Fruit fly (Drosophila melanogaster) whole organism, embryonic: ENCODE measurements around the gene Obp99d.
A peak's percentile ranks its signal among the peaks of the same experiment; 100 is the strongest.

Source experiments
- Antp ChIP-seq: fragments of 200-800 bp; sonication (Bioruptor generic); optimal IDR thresholded peaks from 3 replicates; lab custom pipeline; 2016; ENCODE audit warnings: missing biosample characterization, missing genetic modification characterization
- Bgb ChIP-seq: fragments of 200-800 bp; sonication (Bioruptor generic); IDR thresholded peaks from 2 replicates; pipeline ENCODE4 v1.3.6; 2022; ENCODE audit warnings: missing biosample characterization, missing genetic modification characterization; ENCODE audit not compliant: partially characterized antibody
- CG1024 ChIP-seq: fragments of 200-800 bp; sonication (Bioruptor generic); IDR thresholded peaks from 2 replicates; pipeline ENCODE4 v1.3.6; 2022; ENCODE audit warnings: missing biosample characterization, missing genetic modification characterization
- CG10979 ChIP-seq: fragments of 200-800 bp; sonication (Bioruptor generic); optimal IDR thresholded peaks from 2 replicates; lab custom pipeline; 2018; ENCODE audit warnings: missing biosample characterization, mild to moderate bottlenecking, missing genetic modification characterization, moderate library complexity
- CG12071 ChIP-seq: fragments of 200-800 bp; sonication (Bioruptor generic); optimal IDR thresholded peaks from 3 replicates; lab custom pipeline; 2018; ENCODE audit warnings: missing biosample characterization, mild to moderate bottlenecking, missing genetic modification characterization
- CG13123 ChIP-seq: fragments of 200-800 bp; sonication (Bioruptor generic); optimal IDR thresholded peaks from 2 replicates; lab custom pipeline; 2016; ENCODE audit warnings: missing biosample characterization, missing genetic modification characterization
- CG13287 ChIP-seq: fragments of 200-800 bp; sonication (Bioruptor generic); IDR thresholded peaks from 2 replicates; pipeline ENCODE4 v1.3.6; 2022; ENCODE audit warnings: missing biosample characterization, missing genetic modification characterization; ENCODE audit not compliant: partially characterized antibody
- CG15269 ChIP-seq: fragments of 200-800 bp; sonication (Bioruptor generic); optimal IDR thresholded peaks from 2 replicates; lab custom pipeline; 2018; ENCODE audit warnings: missing biosample characterization, mild to moderate bottlenecking, missing genetic modification characterization, moderate library complexity
- CG15479 ChIP-seq: fragments of 200-800 bp; sonication (Bioruptor generic); optimal IDR thresholded peaks from 3 replicates; lab custom pipeline; 2019; ENCODE audit warnings: missing biosample characterization, mild to moderate bottlenecking, missing genetic modification characterization, moderate library complexity
- CG16815 ChIP-seq: fragments of 200-800 bp; sonication (Bioruptor generic); optimal IDR thresholded peaks from 3 replicates; lab custom pipeline; 2017; ENCODE audit warnings: missing biosample characterization, mild to moderate bottlenecking, missing genetic modification characterization
- CG17568 ChIP-seq: fragments of 200-800 bp; sonication (Bioruptor generic); optimal IDR thresholded peaks from 2 replicates; lab custom pipeline; 2018; ENCODE audit warnings: missing biosample characterization, mild to moderate bottlenecking, missing genetic modification characterization, moderate library complexity
- CG18476 ChIP-seq: fragments of 200-800 bp; sonication (Bioruptor generic); optimal IDR thresholded peaks from 2 replicates; lab custom pipeline; 2016; ENCODE audit warnings: missing biosample characterization, mild to moderate bottlenecking, missing genetic modification characterization
- CG2875 ChIP-seq: fragments of 200-800 bp; sonication (Bioruptor generic); optimal IDR thresholded peaks from 2 replicates; lab custom pipeline; 2017; ENCODE audit warnings: missing biosample characterization, mild to moderate bottlenecking, missing genetic modification characterization, missing genetic modification reagents
- CG31388 ChIP-seq: fragments of 200-800 bp; sonication (Bioruptor generic); optimal IDR thresholded peaks from 2 replicates; lab custom pipeline; 2016; ENCODE audit warnings: missing biosample characterization, missing genetic modification characterization
- CG3281 ChIP-seq: fragments of 200-800 bp; sonication (Bioruptor generic); optimal IDR thresholded peaks from 3 replicates; lab custom pipeline; 2017; ENCODE audit warnings: missing biosample characterization, mild to moderate bottlenecking, missing genetic modification characterization
- CG33557 ChIP-seq: fragments of 200-800 bp; sonication (Bioruptor generic); optimal IDR thresholded peaks from 2 replicates; lab custom pipeline; 2019; ENCODE audit warnings: missing biosample characterization, mild to moderate bottlenecking, missing genetic modification characterization, moderate library complexity
- CG4328 ChIP-seq: fragments of 200-800 bp; sonication (Bioruptor generic); optimal IDR thresholded peaks from 3 replicates; lab custom pipeline; 2017; ENCODE audit warnings: missing biosample characterization, missing genetic modification reagents, missing genetic modification characterization
- CG4730 ChIP-seq: fragments of 200-800 bp; sonication (Bioruptor generic); IDR thresholded peaks from 2 replicates; pipeline ENCODE4 v1.3.6; 2022; ENCODE audit warnings: missing biosample characterization, missing genetic modification characterization
- CG5953 ChIP-seq: fragments of 200-800 bp; sonication (Bioruptor generic); IDR thresholded peaks from 2 replicates; pipeline ENCODE4 v1.3.6; 2022; ENCODE audit warnings: missing biosample characterization, missing genetic modification characterization
- CG7839 ChIP-seq: fragments of 200-800 bp; sonication (Bioruptor generic); optimal IDR thresholded peaks from 3 replicates; lab custom pipeline; 2018; ENCODE audit warnings: missing biosample characterization, mild to moderate bottlenecking, missing genetic modification characterization, moderate library complexity
- CG7963 ChIP-seq: fragments of 200-800 bp; sonication (Bioruptor generic); IDR thresholded peaks from 3 replicates; pipeline ENCODE4 v1.3.6; 2022; ENCODE audit warnings: missing biosample characterization, missing genetic modification characterization; ENCODE audit not compliant: partially characterized antibody
- Chrac-16 ChIP-seq: fragments of 200-800 bp; sonication (Bioruptor generic); optimal IDR thresholded peaks from 3 replicates; lab custom pipeline; 2016; ENCODE audit warnings: missing biosample characterization, missing genetic modification characterization
- Dp ChIP-seq: fragments of 200-800 bp; sonication (Bioruptor generic); optimal IDR thresholded peaks from 2 replicates; lab custom pipeline; 2018; ENCODE audit warnings: missing biosample characterization, mild to moderate bottlenecking, missing genetic modification characterization, moderate library complexity
- Dref ChIP-seq: fragments of 200-800 bp; sonication (Bioruptor generic); IDR thresholded peaks from 2 replicates; pipeline ENCODE4 v1.3.6; 2022; ENCODE audit warnings: missing biosample characterization, missing genetic modification characterization
- E2f2 ChIP-seq: fragments of 200-800 bp; sonication (Bioruptor generic); IDR thresholded peaks from 2 replicates; pipeline ENCODE4 v1.3.6; 2022; ENCODE audit warnings: missing biosample characterization, missing genetic modification characterization
- Ets65A ChIP-seq: fragments of 200-800 bp; sonication (Bioruptor generic); peaks from one replicate; lab custom pipeline; 2016; ENCODE audit warnings: missing biosample characterization, missing genetic modification characterization
- HLH3B ChIP-seq: fragments of 200-800 bp; sonication (Bioruptor generic); IDR thresholded peaks from 2 replicates; pipeline ENCODE4 v1.3.6; 2022; ENCODE audit warnings: missing biosample characterization, missing genetic modification characterization
- Nf-YB ChIP-seq: fragments of 200-800 bp; sonication (Bioruptor generic); optimal IDR thresholded peaks from 3 replicates; lab custom pipeline; 2019; ENCODE audit warnings: missing biosample characterization, mild to moderate bottlenecking, missing genetic modification characterization, moderate library complexity
- Sry-β ChIP-seq: fragments of 200-800 bp; sonication (Bioruptor generic); optimal IDR thresholded peaks from 2 replicates; lab custom pipeline; 2018; ENCODE audit warnings: missing biosample characterization, mild to moderate bottlenecking, missing genetic modification characterization, moderate library complexity
- Taf1 ChIP-seq: fragments of 200-800 bp; sonication (Bioruptor generic); IDR thresholded peaks from 2 replicates; pipeline ENCODE4 v1.3.6; 2022; ENCODE audit warnings: missing biosample characterization, missing genetic modification characterization
- abd-A ChIP-seq: fragments of 200-800 bp; sonication (Bioruptor generic); optimal IDR thresholded peaks from 3 replicates; lab custom pipeline; 2019; ENCODE audit warnings: missing biosample characterization, mild to moderate bottlenecking, missing genetic modification characterization, moderate library complexity
- amos ChIP-seq: fragments of 200-800 bp; sonication (Bioruptor generic); IDR thresholded peaks from 2 replicates; pipeline ENCODE4 v1.3.6; 2022; ENCODE audit warnings: missing biosample characterization, missing genetic modification characterization; ENCODE audit not compliant: partially characterized antibody
- ase ChIP-seq: fragments of 200-800 bp; sonication (Bioruptor generic); IDR thresholded peaks from 3 replicates; pipeline ENCODE4 v1.3.6; 2022; ENCODE audit warnings: missing biosample characterization, missing genetic modification characterization
- cas ChIP-seq: fragments of 200-800 bp; sonication (Bioruptor generic); IDR thresholded peaks from 2 replicates; pipeline ENCODE4 v1.3.6; 2022; ENCODE audit warnings: missing biosample characterization, missing genetic modification characterization
- cg ChIP-seq: fragments of 200-800 bp; sonication (Bioruptor generic); optimal IDR thresholded peaks from 3 replicates; lab custom pipeline; 2019; ENCODE audit warnings: missing biosample characterization, mild to moderate bottlenecking, missing genetic modification characterization, moderate library complexity
- chm ChIP-seq: fragments of 200-800 bp; sonication (Bioruptor generic); IDR thresholded peaks from 2 replicates; pipeline ENCODE4 v1.3.6; 2022; ENCODE audit warnings: missing biosample characterization, missing genetic modification characterization
- ind ChIP-seq: fragments of 200-800 bp; sonication (Bioruptor generic); optimal IDR thresholded peaks from 3 replicates; lab custom pipeline; 2016; ENCODE audit warnings: missing biosample characterization, missing genetic modification characterization
- insv ChIP-seq, 2 experiments: fragments of 200-800 bp; sonication (Bioruptor generic); optimal IDR thresholded peaks; 3 replicates each; lab custom pipeline; 2016 to 2018; ENCODE audit warnings: missing biosample characterization in 2 of 2, missing genetic modification characterization in 2 of 2
- kah ChIP-seq: fragments of 200-800 bp; sonication (Bioruptor generic); optimal IDR thresholded peaks from 2 replicates; lab custom pipeline; 2018; ENCODE audit warnings: missing biosample characterization, mild to moderate bottlenecking, missing genetic modification characterization
- luna ChIP-seq: fragments of 200-800 bp; sonication (Bioruptor generic); optimal IDR thresholded peaks from 2 replicates; lab custom pipeline; 2016; ENCODE audit warnings: missing biosample characterization, missing genetic modification characterization
- nau ChIP-seq: fragments of 200-800 bp; sonication (Bioruptor generic); optimal IDR thresholded peaks from 3 replicates; lab custom pipeline; 2017; ENCODE audit warnings: missing biosample characterization, mild to moderate bottlenecking, missing genetic modification characterization, missing genetic modification reagents
- nom ChIP-seq: fragments of 200-800 bp; sonication (Bioruptor generic); optimal IDR thresholded peaks from 2 replicates; lab custom pipeline; 2017; ENCODE audit warnings: missing biosample characterization, missing genetic modification characterization, mild to moderate bottlenecking, moderate library complexity, missing genetic modification reagents
- p53 ChIP-seq: fragments of 200-800 bp; sonication (Bioruptor generic); optimal IDR thresholded peaks from 2 replicates; lab custom pipeline; 2016; ENCODE audit warnings: missing biosample characterization, missing genetic modification characterization
- psq ChIP-seq: fragments of 200-800 bp; sonication (Bioruptor generic); optimal IDR thresholded peaks from 2 replicates; lab custom pipeline; 2017; ENCODE audit warnings: missing biosample characterization, missing genetic modification characterization
- ro ChIP-seq: fragments of 200-800 bp; sonication (Bioruptor generic); IDR thresholded peaks from 2 replicates; pipeline ENCODE4 v1.3.6; 2022; ENCODE audit warnings: missing biosample characterization, missing genetic modification characterization
- salm ChIP-seq: fragments of 200-800 bp; sonication (Bioruptor generic); optimal IDR thresholded peaks from 2 replicates; lab custom pipeline; 2018; ENCODE audit warnings: missing biosample characterization, mild to moderate bottlenecking, missing genetic modification characterization
- sc ChIP-seq, 3 experiments: fragments of >200 bp in 2 of 3; fragments of 200-800 bp in 1 of 3; sonication (Bioruptor generic) in 1 of 3; optimal IDR thresholded peaks; 2 replicates in 2 of 3; 3 replicates in 1 of 3; lab custom pipeline; 2017; ENCODE audit warnings: mild to moderate bottlenecking in 1 of 3, missing biosample characterization in 1 of 3, missing genetic modification characterization in 1 of 3, missing genetic modification reagents in 1 of 3
- sqz ChIP-seq: fragments of 200-800 bp; sonication (Bioruptor generic); optimal IDR thresholded peaks from 3 replicates; lab custom pipeline; 2018; ENCODE audit warnings: missing biosample characterization, mild to moderate bottlenecking, missing genetic modification characterization
- ssp ChIP-seq: fragments of 200-800 bp; sonication (Bioruptor generic); IDR thresholded peaks from 2 replicates; pipeline ENCODE4 v1.3.6; 2022; ENCODE audit warnings: missing biosample characterization, missing genetic modification characterization
- unc-4 ChIP-seq: fragments of 200-800 bp; sonication (Bioruptor generic); IDR thresholded peaks from 2 replicates; pipeline ENCODE4 v1.3.6; 2022; ENCODE audit warnings: missing biosample characterization, missing genetic modification characterization; ENCODE audit not compliant: partially characterized antibody
- usp ChIP-seq: fragments of >200 bp; optimal IDR thresholded peaks from 2 replicates; lab custom pipeline; 2017; ENCODE audit warnings: missing biosample characterization, missing genetic modification characterization

The Obp99d gene

dm6 chr3R:29737891-29738290 is 23.6 kb downstream of the Obp99d start, which contains the start of gene Gnpnat (continued):
- TF ChIP-seq sqz (no peak), abd-A (tag; lab: Kevin White, UChicago) (no peak), CG13123 (GFP tag; lab: Kevin White, UChicago) (no peak), CG2875 (peak; percentile 35), psq (GFP tag; lab: Kevin White, UChicago) (peak; percentile 43), cg (GFP tag; lab: Kevin White, UChicago) (no peak), insv (GFP tag; optimal IDR thresholded peaks at IDR 0.05; lab: Kevin White, UChicago) (no peak), CG15479 (no peak), nom (no peak), p53 (no peak), chm (GFP tag; lab: Robert Waterston, UW) (no peak), Bgb (GFP tag; lab: Robert Waterston, UW) (no peak), ssp (no peak), CG7839 (tag; lab: Kevin White, UChicago) (peak; percentile 69), CG1024 (GFP tag; lab: Robert Waterston, UW) (no peak), usp (GFP tag; lab: Kevin White, UChicago) (no peak), Ets65A (GFP tag; lab: Kevin White, UChicago) (no peak), CG13287 (GFP tag; lab: Robert Waterston, UW) (no peak), CG16815 (peak; percentile 48), Taf1 (GFP tag; lab: Robert Waterston, UW) (no peak), CG18476 (peak; percentile 18), HLH3B (GFP tag; lab: Robert Waterston, UW) (no peak), salm (tag; lab: Kevin White, UChicago) (peak; percentile 47), CG33557 (GFP tag; lab: Kevin White, UChicago) (peak; percentile 1), Sry-β (no peak), ind (GFP tag; lab: Kevin White, UChicago) (peak; percentile 57), CG17568 (GFP tag; lab: Kevin White, UChicago) (no peak), luna (GFP tag; lab: Kevin White, UChicago) (no peak), Nf-YB (GFP tag; lab: Kevin White, UChicago) (peak; percentile 8), sc (optimal IDR thresholded peaks at IDR 0.05; lab: Kevin White, UChicago) (no peak), sc (GFP tag; optimal IDR thresholded peaks at IDR 0.05; lab: Kevin White, UChicago) (no peak), CG15269 (tag; lab: Kevin White, UChicago) (peak; percentile 62), ro (GFP tag; lab: Robert Waterston, UW) (no peak), CG7963 (GFP tag; lab: Robert Waterston, UW) (no peak), CG4328 (GFP tag; lab: Kevin White, UChicago) (no peak), kah (GFP tag; lab: Kevin White, UChicago) (no peak), CG12071 (GFP tag; lab: Kevin White, UChicago) (no peak), Antp (GFP tag; lab: Kevin White, UChicago) (no peak), Chrac-16 (GFP tag; lab: Kevin White, UChicago) (peak; percentile 5), Dp (GFP tag; lab: Kevin White, UChicago) (no peak), CG3281 (GFP tag; lab: Kevin White, UChicago) (peak; percentile 55), CG31388 (GFP tag; lab: Kevin White, UChicago) (no peak), Dref (GFP tag; lab: Robert Waterston, UW) (no peak), amos (GFP tag; lab: Robert Waterston, UW) (no peak), CG4730 (GFP tag; lab: Robert Waterston, UW) (no peak), unc-4 (no peak), CG5953 (GFP tag; lab: Robert Waterston, UW) (no peak), nau (no peak), CG10979 (tag; lab: Kevin White, UChicago) (peak; percentile 62), ase (no peak), cas (GFP tag; lab: Robert Waterston, UW) (no peak), E2f2 (GFP tag; lab: Robert Waterston, UW) (no peak)
